Fruit fly (Drosophila melanogaster) whole organism, larva: ENCODE results near the gene CG6951.

Source experiments
- noc ChIP-seq: fragments of 200-800 bp; sonication (Bioruptor generic); optimal IDR thresholded peaks from 3 replicates; lab custom pipeline; 2019; ENCODE audit warnings: missing biosample characterization, mild to moderate bottlenecking, missing genetic modification characterization, moderate library complexity

Gene CG6951

DNA sequence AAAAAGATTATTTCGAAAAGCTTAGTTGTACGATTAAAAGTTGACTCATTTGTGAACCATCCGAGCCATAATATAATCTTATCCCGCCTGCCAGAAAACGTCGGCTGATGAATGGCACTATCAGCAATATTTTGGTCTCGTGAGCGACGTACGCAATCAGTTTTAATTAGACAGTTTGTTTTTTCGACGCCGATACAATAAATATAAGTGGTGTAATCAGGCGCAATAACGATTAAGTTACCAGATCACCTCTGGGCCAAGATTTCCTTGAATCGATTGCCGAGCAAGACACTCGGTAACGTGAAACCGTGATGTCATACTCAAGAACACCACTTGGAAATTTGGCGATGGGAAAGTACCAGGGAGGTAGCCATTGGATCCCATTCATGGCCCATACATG is 32.0 kb upstream of the CG6951 start:
- peak; percentile 63 for TF ChIP-seq noc (tag; lab: Kevin White, UChicago)

DNA sequence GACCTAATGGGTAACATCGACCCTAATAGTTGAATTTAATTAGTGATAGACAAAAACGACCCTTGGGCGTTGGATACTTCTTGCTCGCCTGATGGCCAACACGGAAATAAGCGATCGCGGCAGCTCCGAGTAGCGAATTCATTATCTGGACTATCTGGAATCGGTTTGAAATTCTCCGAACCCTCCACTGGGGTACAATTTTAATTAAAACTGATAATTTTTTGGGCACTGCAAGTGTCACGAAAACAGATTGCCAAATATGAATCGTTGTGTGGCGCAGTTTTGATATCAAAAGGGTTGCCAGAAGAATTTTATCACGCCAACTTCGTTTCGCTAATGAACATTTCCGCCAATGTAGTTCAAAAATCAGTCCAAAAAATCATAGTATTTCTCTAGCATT is 31.2 kb upstream of the CG6951 start:
- TF ChIP-seq noc (tag; lab: Kevin White, UChicago), result no peak

DNA sequence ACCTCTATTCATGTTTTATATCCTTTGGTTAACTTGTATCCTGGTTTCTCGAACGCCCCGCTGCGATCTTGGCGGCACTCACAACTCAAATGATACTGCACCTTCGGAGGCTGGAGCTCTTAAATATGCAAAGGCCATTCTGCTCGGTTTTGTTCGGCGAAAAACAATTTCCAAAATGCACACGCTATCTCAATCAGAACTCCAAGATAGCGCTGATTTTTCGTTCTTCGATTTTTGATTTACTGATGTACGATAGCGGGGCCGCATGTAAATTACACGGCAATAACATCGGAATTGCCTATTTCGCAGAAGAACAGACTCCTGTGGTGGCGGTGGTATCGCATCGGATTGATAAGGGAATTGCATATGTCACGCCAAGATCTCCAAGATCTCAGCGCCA is 29.0 kb upstream of the CG6951 start, which contains the start of gene CG7017:
Gene CG7017 (minus strand): TSS at position 101 of the 400 bp plus-strand sequence.
- no peak for TF ChIP-seq noc (tag; lab: Kevin White, UChicago)

DNA sequence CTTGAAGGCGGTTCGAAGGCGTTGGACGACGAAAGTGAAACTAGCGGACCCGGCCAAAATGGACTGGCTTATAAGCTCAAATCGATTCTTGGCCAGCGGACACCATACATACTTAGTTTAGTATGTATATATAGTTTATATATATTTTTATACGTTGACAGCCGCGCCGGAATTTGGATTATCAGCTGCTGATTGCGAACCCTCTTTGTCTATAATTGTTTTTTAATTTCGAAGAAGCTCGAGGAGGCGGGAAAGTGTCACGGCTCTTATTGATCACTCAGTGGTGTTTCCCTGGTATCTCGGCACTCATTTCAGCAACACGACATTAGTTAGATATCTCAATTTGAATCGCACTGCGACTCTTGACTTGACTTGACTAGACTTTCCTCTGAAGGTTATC is 20.7 kb upstream of the CG6951 start, which contains the start of gene CG6933:
Gene CG6933 (minus strand): TSS at position 47 of the 400 bp plus-strand sequence.
- no peak for TF ChIP-seq noc (tag; lab: Kevin White, UChicago)

DNA sequence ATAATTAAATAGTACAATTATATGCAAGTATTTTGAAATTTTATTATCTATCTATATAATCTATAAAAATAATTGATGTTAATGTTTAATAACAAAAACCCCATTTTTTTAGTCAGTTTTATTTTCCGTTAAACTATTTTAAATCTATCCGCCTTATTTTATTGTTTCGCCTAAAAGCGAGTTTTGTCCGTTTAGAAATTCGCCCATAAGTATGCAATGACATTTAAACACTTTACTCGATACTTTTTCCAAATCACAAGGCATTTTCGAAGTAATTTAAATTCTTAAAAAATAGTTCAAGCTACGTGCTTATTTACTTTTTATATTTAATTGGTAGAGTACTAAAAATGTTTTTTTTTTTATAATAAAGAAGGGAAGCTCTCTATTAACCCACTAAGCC is 20.1 kb upstream of the CG6951 start:
- no peak for TF ChIP-seq noc (tag; lab: Kevin White, UChicago)

DNA sequence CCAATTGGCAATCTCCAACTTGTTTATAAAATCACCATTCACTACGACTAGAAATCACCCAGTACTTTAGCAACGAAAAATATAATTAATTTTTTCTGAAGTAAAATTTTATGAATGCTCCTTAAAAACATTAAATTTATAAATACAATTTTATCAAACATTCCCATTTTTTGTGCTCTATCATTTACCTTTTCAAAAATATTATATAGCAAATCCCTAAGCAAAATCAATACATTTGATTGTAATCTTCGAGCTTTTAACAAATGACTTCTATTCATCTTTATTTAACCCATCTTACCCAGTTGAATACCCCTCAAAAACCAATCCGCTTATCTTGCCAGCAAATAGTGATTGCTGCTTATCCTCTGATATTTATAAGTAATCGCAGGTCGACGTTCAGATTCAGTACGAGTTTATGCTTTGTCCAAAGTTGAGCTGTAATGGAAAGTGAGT is 19.6 kb upstream of the CG6951 start, which contains the start of gene CG17145:
Gene CG17145 (plus strand): TSS at position 403 of the 453 bp plus-strand sequence.
- TF ChIP-seq noc (tag; lab: Kevin White, UChicago), result peak; percentile 82

DNA sequence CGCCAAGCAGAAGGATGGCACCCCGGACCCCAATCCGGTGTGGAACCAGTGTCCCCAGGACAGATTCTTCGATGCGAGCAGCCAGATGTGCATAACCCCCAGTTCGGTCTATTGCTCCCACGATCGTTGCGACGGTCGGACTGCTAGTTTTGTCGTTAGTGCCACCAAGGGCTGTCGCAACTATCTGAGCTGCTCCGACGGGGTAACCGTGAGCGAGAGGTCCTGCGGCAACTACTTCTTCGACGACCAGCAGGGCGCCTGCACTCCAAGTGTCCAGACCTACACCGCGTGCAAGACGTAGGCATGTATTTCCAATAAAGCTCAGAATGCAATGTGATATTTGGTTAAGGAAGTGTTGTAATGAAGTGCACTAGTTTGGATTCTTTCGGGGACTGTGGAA is 18.4 kb upstream of the CG6951 start:
- TF ChIP-seq noc (tag; lab: Kevin White, UChicago), result no peak

DNA sequence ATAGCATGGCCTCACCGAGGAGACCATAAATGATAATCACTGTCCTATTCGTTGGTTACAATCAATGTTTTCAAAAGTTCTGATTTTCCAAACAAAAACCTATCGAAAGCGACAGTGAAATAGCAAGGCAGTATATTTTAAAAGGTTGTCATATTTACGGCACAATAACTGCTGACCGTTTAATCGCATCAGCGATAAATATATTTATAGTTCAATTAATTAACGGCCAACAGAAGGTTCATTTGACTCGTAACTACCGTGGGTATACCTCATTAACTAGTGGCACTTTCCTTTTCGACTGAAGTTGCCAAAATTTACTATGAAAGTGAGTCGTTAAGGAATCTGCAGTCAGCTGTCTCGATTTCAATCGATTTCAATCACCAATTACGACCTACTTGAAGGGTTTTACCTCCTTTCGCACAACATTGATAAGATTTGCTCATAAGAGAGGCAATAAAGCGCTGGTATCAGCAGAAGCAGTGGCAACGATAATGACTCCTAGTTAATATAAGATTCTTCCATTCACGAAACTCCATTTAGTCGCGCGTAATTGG is 17.6 kb upstream of the CG6951 start, which contains the start of gene CG17147:
Gene CG17147 (plus strand): TSS at position 535 of the 554 bp plus-strand sequence.
- TF ChIP-seq noc (tag; lab: Kevin White, UChicago), result peak; percentile 97

DNA sequence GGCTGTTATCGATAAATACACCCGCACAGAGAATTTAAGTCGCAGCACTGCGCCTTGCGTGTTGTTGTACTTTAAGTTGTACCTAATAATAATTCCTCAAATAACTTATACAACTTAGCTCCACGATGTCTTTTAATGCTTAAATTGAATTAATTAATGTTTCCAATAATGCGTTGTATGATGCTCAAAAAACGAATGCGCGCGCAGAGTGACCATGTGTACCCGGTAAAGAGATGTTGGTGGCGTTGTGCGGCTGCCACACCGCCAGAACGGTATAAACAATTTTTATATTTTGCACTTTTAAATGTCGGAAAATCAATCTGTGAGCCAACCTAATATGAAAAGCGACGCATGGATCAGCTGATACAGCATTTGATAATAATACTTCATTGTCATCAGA is 14.9 kb upstream of the CG6951 start:
- no peak for TF ChIP-seq noc (tag; lab: Kevin White, UChicago)

DNA sequence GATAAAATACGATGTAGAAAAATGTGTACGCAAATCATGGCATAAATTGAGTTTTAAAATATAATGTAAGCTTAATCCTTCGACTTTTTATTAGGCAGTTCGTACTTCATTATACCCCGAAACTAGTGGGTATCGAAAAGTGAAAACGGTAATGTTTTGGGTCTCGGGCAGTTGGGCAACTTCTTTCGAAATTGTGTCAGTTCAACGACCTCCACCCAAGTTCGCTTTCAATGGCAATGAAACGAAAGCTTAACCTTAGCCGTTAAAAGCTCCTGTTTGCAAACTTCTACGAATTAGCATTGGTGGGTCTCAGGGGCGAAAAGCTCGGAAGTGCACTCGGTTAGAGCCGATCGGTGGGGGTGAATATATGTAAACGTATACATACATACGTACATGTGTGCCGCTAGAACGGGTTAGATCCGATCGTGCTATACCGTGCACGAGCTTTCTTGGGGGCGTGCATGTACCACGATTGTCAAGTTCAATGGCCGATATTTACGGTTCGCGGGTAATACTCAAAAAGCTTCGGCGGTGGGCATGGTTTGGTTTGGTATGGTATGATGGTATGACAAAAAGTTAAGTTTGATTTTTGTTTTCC is 10.8 kb upstream of the CG6951 start:
- no peak for TF ChIP-seq noc (tag; lab: Kevin White, UChicago)

DNA sequence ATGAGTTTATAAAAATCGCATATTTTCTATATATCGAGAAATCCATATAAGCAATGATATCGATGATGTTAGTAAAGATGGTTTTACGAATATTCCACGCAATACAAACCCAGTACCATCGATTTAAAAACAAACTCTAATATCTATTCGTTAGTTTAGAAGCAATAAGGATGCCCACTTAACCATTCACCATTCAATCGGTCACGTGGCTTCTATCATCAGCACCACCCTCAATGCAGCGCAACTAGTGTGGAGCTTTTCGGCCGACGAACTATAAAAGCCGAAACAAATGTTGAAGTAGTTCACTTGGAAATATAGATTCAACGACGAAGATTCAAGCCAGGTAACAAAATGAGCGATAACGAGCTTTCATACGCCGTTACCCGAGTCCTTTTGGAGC is 9.7 kb upstream of the CG6951 start, which contains the start of gene CG13813:
Gene CG13813 (plus strand): TSS at position 301 of the 400 bp plus-strand sequence.
- TF ChIP-seq noc (tag; lab: Kevin White, UChicago), result no peak

DNA sequence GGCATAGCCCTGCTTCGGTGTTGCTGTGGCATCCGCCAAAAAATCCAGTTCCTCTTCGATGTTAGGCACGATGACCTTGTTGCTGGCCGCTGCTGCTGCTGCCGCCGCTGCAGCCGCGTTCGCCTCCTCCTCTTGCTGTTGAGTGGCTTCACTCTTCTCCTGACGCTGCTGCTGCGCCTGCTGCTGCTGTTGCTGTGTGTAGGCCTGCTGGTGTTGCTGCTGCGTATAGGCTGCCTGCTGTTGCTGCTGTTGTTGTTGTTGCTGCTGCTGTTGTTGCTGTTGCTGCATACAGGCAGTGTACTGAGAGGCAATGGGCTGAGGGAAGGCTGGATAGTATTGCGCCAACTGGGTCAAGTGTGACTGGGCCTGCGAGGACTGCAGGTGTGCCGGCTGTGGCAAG is 3.9 kb upstream of the CG6951 start:
- TF ChIP-seq noc (tag; lab: Kevin White, UChicago), result no peak

DNA sequence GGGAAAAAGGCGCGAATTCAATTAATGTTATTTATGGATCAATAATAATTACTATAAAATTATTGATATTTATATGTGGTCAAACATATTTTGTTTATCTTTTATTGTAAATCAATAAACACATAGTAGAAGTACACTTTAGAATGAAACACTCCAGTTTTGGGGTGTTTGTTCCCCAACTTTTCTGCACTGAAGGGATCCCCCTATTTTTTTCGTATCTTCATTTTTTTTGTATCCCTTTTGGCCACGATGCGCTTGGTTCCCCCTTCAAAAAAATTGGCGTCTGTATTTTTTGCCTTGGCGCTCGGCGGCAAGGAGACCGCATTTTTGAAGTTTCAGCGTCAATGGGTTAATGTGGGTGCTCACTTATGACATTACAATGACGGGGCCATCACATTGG is 314 bp upstream of the CG6951 start, which contains the start of gene Clc:
Gene Clc (plus strand): TSS at position 301 of the 400 bp plus-strand sequence.
- TF ChIP-seq noc (tag; lab: Kevin White, UChicago), result no peak

DNA sequence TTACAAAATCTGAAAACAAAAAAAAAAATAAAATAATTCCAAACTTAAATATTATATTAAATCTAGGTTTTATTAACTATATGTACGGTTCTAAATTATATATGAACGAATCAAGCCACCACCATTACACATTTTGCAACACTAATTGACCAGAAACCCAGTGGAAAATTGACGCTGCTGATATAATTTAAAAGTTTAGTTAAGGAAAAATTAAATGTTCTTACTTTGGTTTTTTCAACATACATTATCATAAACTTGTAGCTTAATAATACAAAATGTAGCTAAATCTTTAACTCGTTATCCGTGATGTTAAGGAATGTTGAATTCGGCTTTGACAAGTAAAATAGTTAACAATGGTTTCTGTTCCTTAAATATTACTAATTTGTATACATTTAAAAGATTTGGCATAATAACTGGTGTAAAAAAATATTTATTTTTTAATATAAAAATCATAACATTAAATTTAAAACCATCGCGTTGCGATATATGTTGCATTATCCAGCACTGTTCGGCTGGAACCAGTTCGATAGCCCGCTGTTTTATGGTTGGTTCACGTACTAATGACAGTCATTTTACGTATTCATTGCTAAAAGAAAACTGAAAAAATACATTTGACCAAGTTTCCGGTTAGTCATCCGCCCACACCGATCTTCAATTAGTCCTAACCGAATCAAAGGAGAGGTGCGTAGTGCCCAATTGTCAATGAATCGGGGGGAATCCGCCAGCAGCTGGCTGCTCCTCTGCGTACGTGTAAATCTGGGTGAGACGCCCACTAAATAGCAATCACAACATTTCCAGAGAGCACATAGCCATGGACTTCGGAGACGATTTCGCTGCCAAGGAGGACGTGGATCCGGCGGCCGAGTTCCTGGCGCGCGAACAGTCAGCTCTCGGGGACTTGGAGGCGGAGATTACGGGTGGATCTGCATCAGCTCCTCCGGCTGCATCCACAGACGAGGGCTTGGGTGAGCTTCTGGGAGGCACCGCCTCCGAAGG is 1.2 kb downstream of the CG6951 start:
- TF ChIP-seq noc (tag; lab: Kevin White, UChicago), result peak; percentile 48

DNA sequence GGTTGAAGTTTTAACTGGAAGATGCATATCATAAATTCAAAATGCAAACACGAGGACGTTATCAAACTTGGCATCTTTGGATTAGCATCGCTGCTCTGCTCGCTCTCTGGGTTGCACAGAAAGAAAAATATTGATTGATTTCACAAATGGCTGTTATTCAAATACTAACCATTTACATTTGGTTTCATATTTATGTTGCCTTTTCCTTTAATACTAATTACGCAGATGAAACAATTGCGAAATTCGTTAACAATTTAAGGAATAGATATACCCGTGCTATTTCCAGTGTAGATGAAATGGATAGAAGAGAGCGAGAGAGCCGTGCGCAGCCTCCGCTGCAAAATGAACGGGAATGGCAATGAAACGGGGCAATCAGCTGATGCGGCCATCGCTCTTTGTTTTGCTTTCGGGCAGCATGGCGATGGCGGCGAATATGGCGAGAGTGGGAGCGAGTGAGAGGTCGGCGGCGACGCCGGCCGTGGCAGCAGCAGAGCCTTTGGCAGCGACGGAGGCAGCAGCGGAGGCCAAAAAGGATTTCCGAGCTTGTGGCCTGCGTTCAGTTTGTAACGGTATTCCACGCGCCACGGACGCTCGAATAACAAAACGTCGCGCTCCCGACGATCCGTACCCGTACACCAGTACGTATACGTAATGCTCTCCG is 6.6 kb downstream of the CG6951 start, which contains the start of gene rdgC:
Gene rdgC (plus strand): TSS at position 568 of the 661 bp plus-strand sequence.
- TF ChIP-seq noc (tag; lab: Kevin White, UChicago), result peak; percentile 94
